Worm (Caenorhabditis elegans) whole organism, L4/young adult: Measurements from ENCODE around the gene fbxb-61.

Experiments
- W03F9.2 ChIP-seq: fragments of 150-350 bp; optimal IDR thresholded peaks from 2 replicates; lab custom pipeline; 2014; ENCODE audit warnings: missing biosample characterization, missing genetic modification characterization
- dao-5 ChIP-seq: sonication (generic microtip); optimal IDR thresholded peaks from 2 replicates; lab custom pipeline; 2016; ENCODE audit warnings: missing genotype, missing genetic modification characterization, moderate library complexity, missing compliant biosample characterization
- him-1 ChIP-seq: sonication (generic microtip); optimal IDR thresholded peaks from 2 replicates; lab custom pipeline; 2016; ENCODE audit warnings: missing genotype, missing genetic modification reagents, missing genetic modification characterization, missing compliant biosample characterization

DNA sequence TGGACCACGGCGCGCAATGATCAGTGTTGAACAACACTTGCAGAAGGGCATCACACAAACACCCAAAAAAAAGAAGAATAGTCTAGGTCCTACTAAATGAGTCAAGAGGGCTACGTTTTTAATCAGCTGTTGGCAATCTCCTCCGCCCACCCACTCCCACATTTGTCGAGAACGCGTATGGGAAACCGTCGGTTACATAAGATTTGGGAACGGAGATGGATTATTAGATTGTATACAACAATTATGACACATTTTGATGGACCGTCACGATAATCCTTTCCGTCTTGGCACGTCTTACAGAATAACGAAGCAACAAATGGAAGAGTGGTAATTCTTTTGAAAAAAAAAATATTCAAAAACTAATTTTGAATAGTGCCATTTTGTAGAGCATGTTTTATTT lies 18.0 kb upstream of the fbxb-61 start:
- TF ChIP-seq W03F9.2 (tag; lab: Kevin White, UChicago) (no peak), dao-5 (tag; lab: Kevin White, UChicago) (no peak), him-1 (tag; lab: Kevin White, UChicago) (no peak)
